Fruit fly (Drosophila melanogaster) whole organism, embryonic: ENCODE measurements around the gene NetB.

Experiments used
- Ada2b ChIP-seq: fragments of 200-800 bp; sonication (Bioruptor generic); IDR thresholded peaks from 2 replicates; pipeline ENCODE4 v1.3.6; 2022; ENCODE audit warnings: missing biosample characterization, missing genetic modification characterization
- Bteb2 ChIP-seq: fragments of 200-800 bp; sonication (Bioruptor generic); optimal IDR thresholded peaks from 2 replicates; lab custom pipeline; 2016; ENCODE audit warnings: missing biosample characterization, missing genetic modification characterization
- CG10267 ChIP-seq: fragments of 200-800 bp; sonication (Bioruptor generic); optimal IDR thresholded peaks from 2 replicates; lab custom pipeline; 2018; ENCODE audit warnings: missing biosample characterization, mild to moderate bottlenecking, missing genetic modification characterization, moderate library complexity
- CG11093 ChIP-seq: fragments of 200-800 bp; sonication (Bioruptor generic); IDR thresholded peaks from 3 replicates; pipeline ENCODE4 v1.3.6; 2022; ENCODE audit warnings: missing biosample characterization, missing genetic modification characterization
- CG11504 ChIP-seq: fragments of 200-800 bp; sonication (Bioruptor generic); optimal IDR thresholded peaks from 3 replicates; lab custom pipeline; 2019; ENCODE audit warnings: missing biosample characterization, mild to moderate bottlenecking, missing genetic modification characterization, moderate library complexity
- CG12391 ChIP-seq: fragments of 200-800 bp; sonication (Bioruptor generic); optimal IDR thresholded peaks from 3 replicates; lab custom pipeline; 2018; ENCODE audit warnings: missing biosample characterization, mild to moderate bottlenecking, missing genetic modification characterization, moderate library complexity
- CG16863 ChIP-seq: fragments of 200-800 bp; sonication (Bioruptor generic); optimal IDR thresholded peaks from 3 replicates; lab custom pipeline; 2016; ENCODE audit warnings: missing biosample characterization, missing genetic modification characterization
- CG17186 ChIP-seq: fragments of 200-800 bp; sonication (Bioruptor generic); optimal IDR thresholded peaks from 3 replicates; lab custom pipeline; 2017; ENCODE audit warnings: missing biosample characterization, missing genetic modification reagents, missing genetic modification characterization
- CG17361 ChIP-seq: fragments of 200-800 bp; sonication (Bioruptor generic); IDR thresholded peaks from 3 replicates; pipeline ENCODE4 v1.3.6; 2022; ENCODE audit warnings: missing biosample characterization, missing genetic modification characterization
- CG17385 ChIP-seq: fragments of 200-800 bp; sonication (Bioruptor generic); optimal IDR thresholded peaks from 3 replicates; lab custom pipeline; 2018; ENCODE audit warnings: missing biosample characterization, mild to moderate bottlenecking, missing genetic modification characterization
- CG18599 ChIP-seq: fragments of 200-800 bp; sonication (Bioruptor generic); optimal IDR thresholded peaks from 3 replicates; lab custom pipeline; 2017; ENCODE audit warnings: missing biosample characterization, missing genetic modification characterization, mild to moderate bottlenecking, moderate library complexity, missing genetic modification reagents
- CG2202 ChIP-seq: fragments of 200-800 bp; sonication (Bioruptor generic); optimal IDR thresholded peaks from 2 replicates; lab custom pipeline; 2018; ENCODE audit warnings: missing biosample characterization, mild to moderate bottlenecking, missing genetic modification characterization
- CG6272 ChIP-seq: fragments of 200-800 bp; sonication (Bioruptor generic); IDR thresholded peaks from 2 replicates; pipeline ENCODE4 v1.3.6; 2022; ENCODE audit warnings: missing biosample characterization, missing genetic modification characterization
- CG7556 ChIP-seq: fragments of 200-800 bp; sonication (Bioruptor generic); optimal IDR thresholded peaks from 2 replicates; lab custom pipeline; 2017; ENCODE audit warnings: missing biosample characterization, mild to moderate bottlenecking, missing genetic modification characterization
- CG8388 ChIP-seq: fragments of 200-800 bp; sonication (Bioruptor generic); optimal IDR thresholded peaks from 2 replicates; lab custom pipeline; 2019; ENCODE audit warnings: missing biosample characterization, mild to moderate bottlenecking, missing genetic modification characterization, moderate library complexity
- CG8765 ChIP-seq: fragments of 200-800 bp; sonication (Bioruptor generic); IDR thresholded peaks from 2 replicates; pipeline ENCODE4 v1.3.6; 2022; ENCODE audit warnings: missing biosample characterization, missing genetic modification characterization
- CG9215 ChIP-seq: fragments of 200-800 bp; sonication (Bioruptor generic); IDR thresholded peaks from 2 replicates; pipeline ENCODE4 v1.3.6; 2022; ENCODE audit warnings: missing biosample characterization, missing genetic modification characterization
- Fer2 ChIP-seq: fragments of 200-800 bp; sonication (Bioruptor generic); optimal IDR thresholded peaks from 2 replicates; lab custom pipeline; 2018; ENCODE audit warnings: missing biosample characterization, mild to moderate bottlenecking, missing genetic modification characterization, moderate library complexity
- HmgD ChIP-seq: fragments of 200-800 bp; sonication (Bioruptor generic); optimal IDR thresholded peaks from 3 replicates; lab custom pipeline; 2016; ENCODE audit warnings: missing biosample characterization, missing genetic modification characterization
- Hr51 ChIP-seq, 2 experiments: fragments of 200-800 bp; sonication (Bioruptor generic); optimal IDR thresholded peaks; 2 replicates in 1 of 2; 3 replicates in 1 of 2; lab custom pipeline; 2016 to 2018; ENCODE audit warnings: missing biosample characterization in 2 of 2, missing genetic modification characterization in 2 of 2, mild to moderate bottlenecking in 1 of 2, moderate library complexity in 1 of 2
- Lim3 ChIP-seq: fragments of 200-800 bp; sonication (Bioruptor generic); IDR thresholded peaks from 2 replicates; pipeline ENCODE4 v1.3.6; 2022; ENCODE audit warnings: missing biosample characterization, missing genetic modification characterization
- Nf-YB ChIP-seq: fragments of 200-800 bp; sonication (Bioruptor generic); optimal IDR thresholded peaks from 3 replicates; lab custom pipeline; 2019; ENCODE audit warnings: missing biosample characterization, mild to moderate bottlenecking, missing genetic modification characterization, moderate library complexity
- PHDP ChIP-seq: fragments of 200-800 bp; sonication (Bioruptor generic); optimal IDR thresholded peaks from 3 replicates; lab custom pipeline; 2018; ENCODE audit warnings: missing biosample characterization, mild to moderate bottlenecking, missing genetic modification characterization, moderate library complexity
- Ptx1 ChIP-seq: fragments of 200-800 bp; sonication (Bioruptor generic); IDR thresholded peaks from 2 replicates; pipeline ENCODE4 v1.3.6; 2022; ENCODE audit warnings: missing biosample characterization, missing genetic modification characterization
- Sry-δ ChIP-seq: fragments of 200-800 bp; sonication (Bioruptor generic); optimal IDR thresholded peaks from 2 replicates; lab custom pipeline; 2016; ENCODE audit warnings: missing biosample characterization, missing genetic modification characterization
- Ssrp ChIP-seq: fragments of 200-800 bp; sonication (Bioruptor generic); optimal IDR thresholded peaks from 2 replicates; lab custom pipeline; 2018; ENCODE audit warnings: missing biosample characterization, mild to moderate bottlenecking, missing genetic modification characterization, moderate library complexity
- TFAM ChIP-seq: fragments of 200-800 bp; sonication (Bioruptor generic); optimal IDR thresholded peaks from 2 replicates; lab custom pipeline; 2017; ENCODE audit warnings: missing biosample characterization, missing genetic modification characterization, inconsistent platforms
- Taf1 ChIP-seq: fragments of 200-800 bp; sonication (Bioruptor generic); IDR thresholded peaks from 2 replicates; pipeline ENCODE4 v1.3.6; 2022; ENCODE audit warnings: missing biosample characterization, missing genetic modification characterization
- Usf ChIP-seq: fragments of 200-800 bp; sonication (Bioruptor generic); optimal IDR thresholded peaks from 2 replicates; lab custom pipeline; 2017; ENCODE audit warnings: missing genotype, missing biosample characterization, missing genetic modification characterization
- ap ChIP-seq: fragments of 200-800 bp; sonication (Bioruptor generic); IDR thresholded peaks from 2 replicates; pipeline ENCODE4 v1.3.6; 2022; ENCODE audit warnings: missing biosample characterization, missing genetic modification characterization
- bcd ChIP-seq: fragments of 200-800 bp; sonication (Bioruptor generic); optimal IDR thresholded peaks from 2 replicates; lab custom pipeline; 2017; ENCODE audit warnings: missing biosample characterization, mild to moderate bottlenecking, missing genetic modification characterization
- btn ChIP-seq: fragments of 200-800 bp; sonication (Bioruptor generic); optimal IDR thresholded peaks from 2 replicates; lab custom pipeline; 2016; ENCODE audit warnings: missing biosample characterization, missing genetic modification characterization
- cad ChIP-seq: fragments of >200 bp; optimal IDR thresholded peaks from 2 replicates; lab custom pipeline; 2017; ENCODE audit warnings: missing biosample characterization, missing genetic modification characterization
- eve ChIP-seq, 2 experiments: fragments of >200 bp; optimal IDR thresholded peaks; 2 replicates each; lab custom pipeline; 2017; ENCODE audit warnings: missing biosample characterization in 2 of 2, missing genetic modification characterization in 2 of 2
- grn ChIP-seq: fragments of 200-800 bp; sonication (Bioruptor generic); optimal IDR thresholded peaks from 3 replicates; lab custom pipeline; 2017; ENCODE audit warnings: missing biosample characterization, missing genetic modification characterization
- ind ChIP-seq: fragments of 200-800 bp; sonication (Bioruptor generic); optimal IDR thresholded peaks from 3 replicates; lab custom pipeline; 2016; ENCODE audit warnings: missing biosample characterization, missing genetic modification characterization
- lab ChIP-seq: fragments of 200-800 bp; sonication (Bioruptor generic); optimal IDR thresholded peaks from 3 replicates; lab custom pipeline; 2017; ENCODE audit warnings: missing biosample characterization, missing genetic modification characterization, mild to moderate bottlenecking, moderate library complexity, missing genetic modification reagents
- lmd ChIP-seq: fragments of 200-800 bp; sonication (Bioruptor generic); IDR thresholded peaks from 2 replicates; pipeline ENCODE4 v1.3.6; 2022; ENCODE audit warnings: missing biosample characterization, missing genetic modification characterization
- nerfin-1 ChIP-seq: fragments of 200-800 bp; sonication (Bioruptor generic); optimal IDR thresholded peaks from 3 replicates; lab custom pipeline; 2019; ENCODE audit warnings: missing biosample characterization, mild to moderate bottlenecking, missing genetic modification characterization, moderate library complexity
- onecut ChIP-seq: fragments of 200-800 bp; sonication (Bioruptor generic); IDR thresholded peaks from 2 replicates; pipeline ENCODE4 v1.3.6; 2022; ENCODE audit warnings: missing biosample characterization, missing genetic modification characterization
- pan ChIP-seq, 4 experiments: fragments of >200 bp in 3 of 4; fragments of 200-800 bp in 1 of 4; sonication (Bioruptor generic) in 1 of 4; optimal IDR thresholded peaks in 3 of 4; IDR thresholded peaks in 1 of 4; 2 replicates each; pipeline versions ENCODE4 v1.3.6 to Lab custom; 2017 to 2022; ENCODE audit warnings: missing biosample characterization in 2 of 4, missing genetic modification characterization in 2 of 4, mixed read lengths in 1 of 4
- peb ChIP-seq: fragments of 200-800 bp; sonication (Bioruptor generic); IDR thresholded peaks from 2 replicates; pipeline ENCODE4 v1.3.6; 2022; ENCODE audit warnings: missing biosample characterization, missing genetic modification characterization
- salm ChIP-seq: fragments of 200-800 bp; sonication (Bioruptor generic); optimal IDR thresholded peaks from 2 replicates; lab custom pipeline; 2018; ENCODE audit warnings: missing biosample characterization, mild to moderate bottlenecking, missing genetic modification characterization
- sc ChIP-seq, 3 experiments: fragments of >200 bp in 2 of 3; fragments of 200-800 bp in 1 of 3; sonication (Bioruptor generic) in 1 of 3; optimal IDR thresholded peaks; 2 replicates in 2 of 3; 3 replicates in 1 of 3; lab custom pipeline; 2017; ENCODE audit warnings: mild to moderate bottlenecking in 1 of 3, missing biosample characterization in 1 of 3, missing genetic modification characterization in 1 of 3, missing genetic modification reagents in 1 of 3
- sd ChIP-seq: fragments of 200-800 bp; sonication (Bioruptor generic); optimal IDR thresholded peaks from 3 replicates; lab custom pipeline; 2018; ENCODE audit warnings: missing biosample characterization, mild to moderate bottlenecking, missing genetic modification characterization, moderate library complexity
- slbo ChIP-seq: fragments of 200-800 bp; sonication (Bioruptor generic); IDR thresholded peaks from 2 replicates; pipeline ENCODE4 v1.3.6; 2022; ENCODE audit warnings: missing biosample characterization, missing genetic modification characterization
- sob ChIP-seq: fragments of 200-800 bp; sonication (Bioruptor generic); IDR thresholded peaks from 2 replicates; pipeline ENCODE4 v1.3.6; 2022; ENCODE audit warnings: missing biosample characterization, missing genetic modification characterization
- unc-4 ChIP-seq: fragments of 200-800 bp; sonication (Bioruptor generic); IDR thresholded peaks from 2 replicates; pipeline ENCODE4 v1.3.6; 2022; ENCODE audit warnings: missing biosample characterization, missing genetic modification characterization; ENCODE audit not compliant: partially characterized antibody
- z ChIP-seq: fragments of 200-800 bp; sonication (Bioruptor generic); IDR thresholded peaks from 3 replicates; pipeline ENCODE4 v1.3.6; 2022; ENCODE audit warnings: missing biosample characterization, missing genetic modification characterization

Gene NetB

dm6 chrX:14679189-14679588 is 70.0 kb downstream of the NetB start, which contains the start of gene CG5321 (continued):
- TF ChIP-seq grn (GFP tag; lab: Kevin White, UChicago) (no peak), z (no peak), Fer2 (no peak), Nf-YB (GFP tag; lab: Kevin White, UChicago) (no peak), pan (optimal IDR thresholded peaks at IDR 0.05; lab: Kevin White, UChicago) (no peak), pan (GFP tag; optimal IDR thresholded peaks at IDR 0.05 in 1 of 2, IDR thresholded peaks at IDR 0.05 in 1 of 2) (no peak), PHDP (tag; lab: Kevin White, UChicago) (peak; percentile 70), btn (GFP tag; lab: Kevin White, UChicago) (no peak), bcd (GFP tag; lab: Kevin White, UChicago) (peak; percentile 44), lmd (GFP tag; lab: Robert Waterston, UW) (peak; percentile 33; the same call in 1 of the 2 replicates), CG8765 (no peak), Bteb2 (no peak), CG11093 (GFP tag; lab: Robert Waterston, UW) (0 out of 3 replicates have a peak, but pooled peaks have one; percentile 41), TFAM (GFP tag; lab: Kevin White, UChicago) (no peak), cad (GFP tag; lab: Kevin White, UChicago) (no peak), CG9215 (peak; percentile 35), onecut (GFP tag; lab: Robert Waterston, UW) (peak; percentile 21; the same call in 1 of the 2 replicates), CG16863 (GFP tag; lab: Kevin White, UChicago) (no peak), Sry-δ (GFP tag; lab: Kevin White, UChicago) (no peak), ap (no peak), Ptx1 (peak; percentile 42; the same call in 1 of the 2 replicates), CG18599 (GFP tag; lab: Kevin White, UChicago) (peak; percentile 71), eve (GFP tag; optimal IDR thresholded peaks at IDR 0.05; lab: Kevin White, UChicago) (peak in 1 of 2 experiments; percentile 28), Usf (GFP tag; lab: Kevin White, UChicago) (no peak), nerfin-1 (tag; lab: Kevin White, UChicago) (peak; percentile 34), Hr51 (GFP tag; optimal IDR thresholded peaks at IDR 0.05; lab: Kevin White, UChicago) (peak in 1 of 2 experiments; percentile 55), lab (GFP tag; lab: Kevin White, UChicago) (peak; percentile 60), Lim3 (no peak), Ada2b (GFP tag; lab: Robert Waterston, UW) (no peak), Taf1 (GFP tag; lab: Robert Waterston, UW) (no peak; the same call in 1 of the 2 replicates), slbo (GFP tag; lab: Robert Waterston, UW) (peak; percentile 62), CG10267 (tag; lab: Kevin White, UChicago) (peak; percentile 41), CG2202 (tag; lab: Kevin White, UChicago) (peak; percentile 10), Ssrp (tag; lab: Kevin White, UChicago) (peak; percentile 31), sob (GFP tag; lab: Robert Waterston, UW) (0 out of 2 replicates have a peak, but pooled peaks have one; percentile 15), sd (no peak), unc-4 (no peak), CG17385 (GFP tag; lab: Kevin White, UChicago) (peak; percentile 41), sc (optimal IDR thresholded peaks at IDR 0.05; lab: Kevin White, UChicago) (no peak), sc (GFP tag; optimal IDR thresholded peaks at IDR 0.05; lab: Kevin White, UChicago) (no peak), ind (peak; percentile 42), salm (tag; lab: Kevin White, UChicago) (peak; percentile 7), HmgD (GFP tag; lab: Kevin White, UChicago) (no peak), CG6272 (GFP tag; lab: Robert Waterston, UW) (0 out of 2 replicates have a peak, but pooled peaks have one; percentile 27), peb (GFP tag; lab: Robert Waterston, UW) (no peak), CG11504 (peak; percentile 71), CG17186 (GFP tag; lab: Kevin White, UChicago) (no peak), CG12391 (tag; lab: Kevin White, UChicago) (peak; percentile 60), CG17361 (GFP tag; lab: Robert Waterston, UW) (peak; percentile 59; the same call in 2 of the 3 replicates), CG7556 (GFP tag; lab: Kevin White, UChicago) (peak; percentile 45), CG8388 (GFP tag; lab: Kevin White, UChicago) (peak; percentile 41)
